Fruit fly (Drosophila melanogaster): ENCODE results near the gene CG18094.

CG18094 gene

DNA sequence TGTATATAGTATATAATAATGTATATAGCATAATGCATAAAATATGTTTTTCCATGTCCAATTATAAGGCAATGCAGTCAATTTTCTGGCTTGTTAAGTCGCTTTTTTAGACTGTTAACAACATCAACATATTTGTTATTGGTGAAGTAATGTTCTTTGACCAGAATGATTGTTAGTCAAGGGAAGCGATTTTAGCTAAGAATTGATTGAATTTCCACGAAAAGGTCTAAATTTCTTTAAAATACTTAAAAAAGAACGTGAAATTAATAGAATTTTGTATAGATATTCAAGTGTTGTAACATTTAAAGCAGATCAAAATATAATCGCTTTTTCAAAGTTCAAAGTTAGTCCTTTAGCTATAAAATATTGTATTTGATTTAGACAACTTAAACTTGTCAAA, 26.7 kb upstream of the CG18094 start:
- no peak for TF ChIP-seq Bteb2 (GFP tag; optimal IDR thresholded peaks at IDR 0.05)
- no peak for TF ChIP-seq Side (GFP tag; optimal IDR thresholded peaks at IDR 0.05)
- no peak for TF ChIP-seq CG3847 (GFP tag; IDR thresholded peaks at IDR 0.05)
- TF ChIP-seq row (GFP tag; IDR thresholded peaks at IDR 0.05): 0 out of 3 replicates have a peak, but pooled peaks have one; percentile 20
- TF ChIP-seq gcm (GFP tag; optimal IDR thresholded peaks at IDR 0.05): no peak
- TF ChIP-seq CG17361 (GFP tag; IDR thresholded peaks at IDR 0.05): peak; percentile 73
- peak; percentile 2 for TF ChIP-seq CG2712 (tag; optimal IDR thresholded peaks at IDR 0.05)
- TF ChIP-seq Lpt (GFP tag; optimal IDR thresholded peaks at IDR 0.05): no peak
- TF ChIP-seq Sox100B (GFP tag; optimal IDR thresholded peaks at IDR 0.05): peak; percentile 58
- no peak for TF ChIP-seq nerfin-1 (tag; optimal IDR thresholded peaks at IDR 0.05)
- TF ChIP-seq CG10979 (tag; optimal IDR thresholded peaks at IDR 0.05): peak; percentile 33
- peak; percentile 63 for TF ChIP-seq CG9437 (GFP tag; optimal IDR thresholded peaks at IDR 0.05)
- TF ChIP-seq gem (tag; optimal IDR thresholded peaks at IDR 0.05): peak; percentile 56
- peak; percentile 32 for TF ChIP-seq nmo (GFP tag; optimal IDR thresholded peaks at IDR 0.05)
- no peak for TF ChIP-seq mld (GFP tag; IDR thresholded peaks at IDR 0.05; ENCODE audit: partially characterized antibody)
- TF ChIP-seq Asciz (GFP tag; optimal IDR thresholded peaks at IDR 0.05): no peak
- no peak for TF ChIP-seq CG15269 (tag; optimal IDR thresholded peaks at IDR 0.05)
- no peak for TF ChIP-seq Jarid2 (GFP tag; optimal IDR thresholded peaks at IDR 0.05)
- TF ChIP-seq Ets97D (GFP tag; optimal IDR thresholded peaks at IDR 0.05): no peak
- TF ChIP-seq CG5180 (GFP tag; optimal IDR thresholded peaks at IDR 0.05): no peak
- no peak for TF ChIP-seq sd (tag; optimal IDR thresholded peaks at IDR 0.05)
- no peak for TF ChIP-seq CG9215 (GFP tag; IDR thresholded peaks at IDR 0.05)
- TF ChIP-seq psq (GFP tag; optimal IDR thresholded peaks at IDR 0.05): no peak
- peak; percentile 37 for TF ChIP-seq CG3281 (GFP tag; optimal IDR thresholded peaks at IDR 0.05)
- TF ChIP-seq CG1603 (tag; optimal IDR thresholded peaks at IDR 0.05): no peak
- no peak for TF ChIP-seq kay (GFP tag; optimal IDR thresholded peaks at IDR 0.05)
- TF ChIP-seq tap (tag; optimal IDR thresholded peaks at IDR 0.05): no peak
- no peak for TF ChIP-seq Spps (tag; optimal IDR thresholded peaks at IDR 0.05)
- TF ChIP-seq zfh1 (GFP tag; IDR thresholded peaks at IDR 0.05): no peak
- TF ChIP-seq sc (optimal IDR thresholded peaks at IDR 0.05): no peak
- TF ChIP-seq sc (GFP tag; optimal IDR thresholded peaks at IDR 0.05): peak; percentile 2
- no peak for TF ChIP-seq Dad (GFP tag; optimal IDR thresholded peaks at IDR 0.05)
- no peak for TF ChIP-seq pnt (GFP tag; optimal IDR thresholded peaks at IDR 0.05)
- no peak for TF ChIP-seq Rfx (GFP tag; IDR thresholded peaks at IDR 0.05)
- no peak for TF ChIP-seq Ets65A (GFP tag)
- no peak for TF ChIP-seq CG11247 (GFP tag; IDR thresholded peaks at IDR 0.05)
- TF ChIP-seq CG31441 (GFP tag; IDR thresholded peaks at IDR 0.05): peak; percentile 34; the same call in 1 of the 2 replicates
- peak; percentile 18 for TF ChIP-seq sens (GFP tag)
- no peak for TF ChIP-seq run (tag; optimal IDR thresholded peaks at IDR 0.05)
- TF ChIP-seq CG30403 (GFP tag; optimal IDR thresholded peaks at IDR 0.05): peak; percentile 12
- TF ChIP-seq Oli (tag; optimal IDR thresholded peaks at IDR 0.05): peak; percentile 41
- TF ChIP-seq crol (GFP tag; IDR thresholded peaks at IDR 0.05): no peak
- TF ChIP-seq E2f2 (GFP tag; IDR thresholded peaks at IDR 0.05): no peak
- TF ChIP-seq Stat92E (GFP tag; optimal IDR thresholded peaks at IDR 0.05): no peak
- no peak for TF ChIP-seq dysf (GFP tag; IDR thresholded peaks at IDR 0.05)
- TF ChIP-seq dmrt99B (tag; optimal IDR thresholded peaks at IDR 0.05): peak; percentile 7
- TF ChIP-seq Hr3 (GFP tag; optimal IDR thresholded peaks at IDR 0.05): peak; percentile 6
- TF ChIP-seq CG18262 (tag; optimal IDR thresholded peaks at IDR 0.05): peak; percentile 57
- peak; percentile 16 for TF ChIP-seq odd (GFP tag; optimal IDR thresholded peaks at IDR 0.05)
- no peak for TF ChIP-seq Meics (GFP tag; optimal IDR thresholded peaks at IDR 0.05)
- TF ChIP-seq cwo (GFP tag; optimal IDR thresholded peaks at IDR 0.05): no peak
- no peak for TF ChIP-seq Mrtf (GFP tag; IDR thresholded peaks at IDR 0.05)
